Worm (Caenorhabditis elegans): ENCODE measurements around the gene F16G10.7.

ce11 chrII:2330462-2330861 lies 49.6 kb downstream of the F16G10.7 start:
- TF ChIP-seq unc-39 (tag; optimal IDR thresholded peaks at IDR 0.05) = no peak
- TF ChIP-seq nhr-12 (tag; optimal IDR thresholded peaks at IDR 0.05) = no peak
- no peak for TF ChIP-seq F13H6.1 (tag; optimal IDR thresholded peaks at IDR 0.05)
- no peak for TF ChIP-seq ama-1 (optimal IDR thresholded peaks at IDR 0.05)
- TF ChIP-seq crh-2 (tag; optimal IDR thresholded peaks at IDR 0.05) = no peak
- no peak for TF ChIP-seq snpc-4 (tag; optimal IDR thresholded peaks at IDR 0.05)
- TF ChIP-seq lin-13 (GFP tag; optimal IDR thresholded peaks at IDR 0.05) = no peak

Data from whole organism, L2 larva.